Fruit fly (Drosophila melanogaster) whole organism, embryonic: Measurements from ENCODE around the gene CG33090.

Experiments
- Blimp-1 ChIP-seq: fragments of 200-800 bp; sonication (Bioruptor generic); optimal IDR thresholded peaks from 3 replicates; lab custom pipeline; 2018; ENCODE audit warnings: missing biosample characterization, missing genetic modification characterization, mild to moderate bottlenecking, moderate library complexity, missing genetic modification reagents
- CG10321 ChIP-seq: fragments of 200-800 bp; sonication (Bioruptor generic); IDR thresholded peaks from 2 replicates; pipeline ENCODE4 v1.3.6; 2022; ENCODE audit warnings: missing biosample characterization, missing genetic modification characterization
- CG10431 ChIP-seq: fragments of 200-800 bp; sonication (Bioruptor generic); optimal IDR thresholded peaks from 3 replicates; lab custom pipeline; 2018; ENCODE audit warnings: missing biosample characterization, mild to moderate bottlenecking, missing genetic modification characterization
- CG12071 ChIP-seq: fragments of 200-800 bp; sonication (Bioruptor generic); optimal IDR thresholded peaks from 3 replicates; lab custom pipeline; 2018; ENCODE audit warnings: missing biosample characterization, mild to moderate bottlenecking, missing genetic modification characterization
- CG15479 ChIP-seq: fragments of 200-800 bp; sonication (Bioruptor generic); optimal IDR thresholded peaks from 3 replicates; lab custom pipeline; 2019; ENCODE audit warnings: missing biosample characterization, mild to moderate bottlenecking, missing genetic modification characterization, moderate library complexity
- CG1792 ChIP-seq: fragments of 200-800 bp; sonication (Bioruptor generic); optimal IDR thresholded peaks from 2 replicates; lab custom pipeline; 2016; ENCODE audit warnings: missing biosample characterization, missing genetic modification characterization
- CG2116 ChIP-seq: fragments of 200-800 bp; sonication (Bioruptor generic); optimal IDR thresholded peaks from 3 replicates; lab custom pipeline; 2018; ENCODE audit warnings: missing biosample characterization, mild to moderate bottlenecking, missing genetic modification characterization
- CG2129 ChIP-seq: fragments of 200-800 bp; sonication (Bioruptor generic); IDR thresholded peaks from 2 replicates; pipeline ENCODE4 v1.3.6; 2022; ENCODE audit warnings: missing biosample characterization, missing genetic modification characterization; ENCODE audit not compliant: partially characterized antibody
- CG2202 ChIP-seq: fragments of 200-800 bp; sonication (Bioruptor generic); optimal IDR thresholded peaks from 2 replicates; lab custom pipeline; 2018; ENCODE audit warnings: missing biosample characterization, mild to moderate bottlenecking, missing genetic modification characterization
- CG2889 ChIP-seq: fragments of 200-800 bp; sonication (Bioruptor generic); IDR thresholded peaks from 3 replicates; pipeline ENCODE4 v1.3.6; 2022; ENCODE audit warnings: missing biosample characterization, missing genetic modification characterization
- CG33557 ChIP-seq: fragments of 200-800 bp; sonication (Bioruptor generic); optimal IDR thresholded peaks from 2 replicates; lab custom pipeline; 2019; ENCODE audit warnings: missing biosample characterization, mild to moderate bottlenecking, missing genetic modification characterization, moderate library complexity
- CG5953 ChIP-seq: fragments of 200-800 bp; sonication (Bioruptor generic); IDR thresholded peaks from 2 replicates; pipeline ENCODE4 v1.3.6; 2022; ENCODE audit warnings: missing biosample characterization, missing genetic modification characterization
- CG7271 ChIP-seq: fragments of 200-800 bp; sonication (Bioruptor generic); optimal IDR thresholded peaks from 2 replicates; lab custom pipeline; 2018; ENCODE audit warnings: missing biosample characterization, mild to moderate bottlenecking, missing genetic modification characterization, moderate library complexity
- CG7357 ChIP-seq: fragments of 200-800 bp; sonication (Bioruptor generic); IDR thresholded peaks from 3 replicates; pipeline ENCODE4 v1.3.6; 2022; ENCODE audit warnings: missing biosample characterization, missing genetic modification characterization
- CG7839 ChIP-seq: fragments of 200-800 bp; sonication (Bioruptor generic); optimal IDR thresholded peaks from 3 replicates; lab custom pipeline; 2018; ENCODE audit warnings: missing biosample characterization, mild to moderate bottlenecking, missing genetic modification characterization, moderate library complexity
- CG7928 ChIP-seq: fragments of 200-800 bp; sonication (Bioruptor generic); optimal IDR thresholded peaks from 2 replicates; lab custom pipeline; 2017; ENCODE audit warnings: missing biosample characterization, mild to moderate bottlenecking, missing genetic modification characterization
- CG8478 ChIP-seq: fragments of >200 bp; optimal IDR thresholded peaks from 2 replicates; lab custom pipeline; 2018
- CG9727 ChIP-seq: fragments of 200-800 bp; sonication (Bioruptor generic); optimal IDR thresholded peaks from 3 replicates; lab custom pipeline; 2017; ENCODE audit warnings: missing biosample characterization, mild to moderate bottlenecking, missing genetic modification characterization
- CoRest ChIP-seq: fragments of 200-800 bp; sonication (Bioruptor generic); optimal IDR thresholded peaks from 3 replicates; lab custom pipeline; 2018; ENCODE audit warnings: missing biosample characterization, mild to moderate bottlenecking, missing genetic modification characterization, moderate library complexity
- CrebB ChIP-seq: fragments of 200-800 bp; sonication (Bioruptor generic); optimal IDR thresholded peaks from 3 replicates; lab custom pipeline; 2018; ENCODE audit warnings: missing biosample characterization, mild to moderate bottlenecking, missing genetic modification characterization
- D19A ChIP-seq: fragments of 200-800 bp; optimal IDR thresholded peaks from 3 replicates; lab custom pipeline; 2019; ENCODE audit warnings: missing biosample characterization, mild to moderate bottlenecking, missing genetic modification characterization, moderate library complexity
- Deaf1 ChIP-seq: fragments of 200-800 bp; optimal IDR thresholded peaks from 3 replicates; lab custom pipeline; 2019; ENCODE audit warnings: missing biosample characterization, mild to moderate bottlenecking, missing genetic modification characterization, moderate library complexity
- Dref ChIP-seq: fragments of 200-800 bp; sonication (Bioruptor generic); IDR thresholded peaks from 2 replicates; pipeline ENCODE4 v1.3.6; 2022; ENCODE audit warnings: missing biosample characterization, missing genetic modification characterization
- Drgx ChIP-seq: fragments of 200-800 bp; sonication (Bioruptor generic); IDR thresholded peaks from 2 replicates; pipeline ENCODE4 v1.3.6; 2022; ENCODE audit warnings: missing biosample characterization, missing genetic modification characterization
- Eip74EF ChIP-seq, 2 experiments: fragments of 200-800 bp in 1 of 2; fragments of >200 bp in 1 of 2; sonication (Bioruptor generic) in 1 of 2; optimal IDR thresholded peaks; 2 replicates each; lab custom pipeline; 2017 to 2019; ENCODE audit warnings: missing biosample characterization in 2 of 2, missing genetic modification characterization in 2 of 2, mild to moderate bottlenecking in 1 of 2, moderate library complexity in 1 of 2
- HLHmδ ChIP-seq: fragments of 200-800 bp; sonication (Bioruptor generic); optimal IDR thresholded peaks from 2 replicates; lab custom pipeline; 2018; ENCODE audit warnings: missing biosample characterization, mild to moderate bottlenecking, missing genetic modification characterization, moderate library complexity
- Lpt ChIP-seq: fragments of >200 bp; optimal IDR thresholded peaks from 2 replicates; lab custom pipeline; 2018; ENCODE audit warnings: missing biosample characterization, missing genetic modification characterization
- MESR4 ChIP-seq: fragments of 200-800 bp; sonication (Bioruptor generic); optimal IDR thresholded peaks from 2 replicates; lab custom pipeline; 2018; ENCODE audit warnings: missing biosample characterization, mild to moderate bottlenecking, missing genetic modification characterization, moderate library complexity
- PHDP ChIP-seq: fragments of 200-800 bp; sonication (Bioruptor generic); optimal IDR thresholded peaks from 3 replicates; lab custom pipeline; 2018; ENCODE audit warnings: missing biosample characterization, mild to moderate bottlenecking, missing genetic modification characterization, moderate library complexity
- Poxn ChIP-seq: fragments of 200-800 bp; sonication (Bioruptor generic); IDR thresholded peaks from 2 replicates; pipeline ENCODE4 v1.3.6; 2022; ENCODE audit warnings: missing biosample characterization, missing genetic modification characterization
- Ravus ChIP-seq: fragments of 200-800 bp; sonication (Bioruptor generic); IDR thresholded peaks from 2 replicates; pipeline ENCODE4 v1.3.6; 2022; ENCODE audit warnings: missing biosample characterization, missing genetic modification characterization
- Rx ChIP-seq: fragments of 200-800 bp; sonication (Bioruptor generic); IDR thresholded peaks from 2 replicates; pipeline ENCODE4 v1.3.6; 2022; ENCODE audit warnings: missing biosample characterization, missing genetic modification characterization
- Taf1 ChIP-seq: fragments of 200-800 bp; sonication (Bioruptor generic); IDR thresholded peaks from 2 replicates; pipeline ENCODE4 v1.3.6; 2022; ENCODE audit warnings: missing biosample characterization, missing genetic modification characterization
- ab ChIP-seq: fragments of 200-800 bp; sonication (Bioruptor generic); optimal IDR thresholded peaks from 2 replicates; lab custom pipeline; 2016; ENCODE audit warnings: missing biosample characterization, missing genetic modification characterization
- al ChIP-seq: fragments of 200-800 bp; sonication (Bioruptor generic); IDR thresholded peaks from 2 replicates; pipeline ENCODE4 v1.3.6; 2022; ENCODE audit warnings: missing biosample characterization, missing genetic modification characterization
- ci ChIP-seq: fragments of 200-800 bp; sonication (Bioruptor generic); IDR thresholded peaks from 3 replicates; pipeline ENCODE4 v1.3.6; 2022; ENCODE audit warnings: missing biosample characterization, missing genetic modification characterization
- exex ChIP-seq: fragments of 200-800 bp; sonication (Bioruptor generic); optimal IDR thresholded peaks from 4 replicates; lab custom pipeline; 2018; ENCODE audit warnings: missing biosample characterization, mild to moderate bottlenecking, missing genetic modification characterization, moderate library complexity
- fd64A ChIP-seq: fragments of 200-800 bp; sonication (Bioruptor generic); optimal IDR thresholded peaks from 3 replicates; lab custom pipeline; 2018; ENCODE audit warnings: missing biosample characterization, mild to moderate bottlenecking, missing genetic modification characterization
- fu2 ChIP-seq: fragments of 200-800 bp; sonication (Bioruptor generic); optimal IDR thresholded peaks from 2 replicates; lab custom pipeline; 2016; ENCODE audit warnings: missing biosample characterization, missing genetic modification characterization
- gfzf ChIP-seq: fragments of 200-800 bp; sonication (Bioruptor generic); optimal IDR thresholded peaks from 2 replicates; lab custom pipeline; 2016; ENCODE audit warnings: missing biosample characterization, mild to moderate bottlenecking, missing genetic modification characterization, moderate library complexity
- hth ChIP-seq: fragments of >200 bp; optimal IDR thresholded peaks from 2 replicates; lab custom pipeline; 2017; ENCODE audit warnings: inconsistent platforms
- jigr1 ChIP-seq: fragments of 200-800 bp; sonication (Bioruptor generic); IDR thresholded peaks from 3 replicates; pipeline ENCODE4 v1.3.6; 2022; ENCODE audit warnings: missing biosample characterization, missing genetic modification characterization
- nerfin-2 ChIP-seq: fragments of 200-800 bp; sonication (Bioruptor generic); IDR thresholded peaks from 2 replicates; pipeline ENCODE4 v1.3.6; 2022; ENCODE audit warnings: missing biosample characterization, missing genetic modification characterization; ENCODE audit not compliant: partially characterized antibody
- pita ChIP-seq: fragments of 200-800 bp; sonication (Bioruptor generic); optimal IDR thresholded peaks from 2 replicates; lab custom pipeline; 2017; ENCODE audit warnings: missing biosample characterization, mild to moderate bottlenecking, missing genetic modification characterization
- ranshi ChIP-seq: fragments of 200-800 bp; sonication (Bioruptor generic); IDR thresholded peaks from 2 replicates; pipeline ENCODE4 v1.3.6; 2022; ENCODE audit warnings: missing biosample characterization, missing genetic modification characterization
- run ChIP-seq: fragments of 200-800 bp; sonication (Bioruptor generic); optimal IDR thresholded peaks from 3 replicates; lab custom pipeline; 2018; ENCODE audit warnings: missing biosample characterization, mild to moderate bottlenecking, missing genetic modification characterization
- slp2 ChIP-seq: fragments of 200-800 bp; sonication (Bioruptor generic); optimal IDR thresholded peaks from 2 replicates; lab custom pipeline; 2016; ENCODE audit warnings: missing biosample characterization, missing genetic modification characterization
- sna ChIP-seq: fragments of 200-800 bp; sonication (Bioruptor generic); IDR thresholded peaks from 2 replicates; pipeline ENCODE4 v1.3.6; 2022; ENCODE audit warnings: missing biosample characterization, missing genetic modification characterization; ENCODE audit not compliant: partially characterized antibody
- tgo ChIP-seq: fragments of 200-800 bp; sonication (Bioruptor generic); IDR thresholded peaks from 3 replicates; pipeline ENCODE4 v1.3.6; 2022; ENCODE audit warnings: missing biosample characterization, missing genetic modification characterization
- toy ChIP-seq: fragments of 200-800 bp; sonication (Bioruptor generic); IDR thresholded peaks from 2 replicates; pipeline ENCODE4 v1.3.6; 2022; ENCODE audit warnings: missing biosample characterization, missing genetic modification characterization
- wor ChIP-seq: fragments of 200-800 bp; sonication (Bioruptor generic); IDR thresholded peaks from 2 replicates; pipeline ENCODE4 v1.3.6; 2022; ENCODE audit warnings: missing biosample characterization, missing genetic modification characterization
- yki ChIP-seq: fragments of >200 bp; optimal IDR thresholded peaks from 3 replicates; lab custom pipeline; 2018
- zen ChIP-seq: fragments of 200-800 bp; sonication (Bioruptor generic); optimal IDR thresholded peaks from 3 replicates; lab custom pipeline; 2018; ENCODE audit warnings: missing biosample characterization, mild to moderate bottlenecking, missing genetic modification characterization, moderate library complexity

Gene CG33090

dm6 chr2L:14386522-14386921 is 52.6 kb downstream of the CG33090 start (continued):
- TF ChIP-seq pita (no peak), wor (GFP tag; lab: Robert Waterston, UW) (no peak), D19A (tag; lab: Kevin White, UChicago) (no peak), Drgx (GFP tag; lab: Robert Waterston, UW) (peak; percentile 79), CG2129 (GFP tag; lab: Robert Waterston, UW) (no peak), CG5953 (GFP tag; lab: Robert Waterston, UW) (no peak), Taf1 (GFP tag; lab: Robert Waterston, UW) (no peak), CG33557 (no peak), Rx (GFP tag; lab: Robert Waterston, UW) (no peak), HLHmδ (no peak), CG10431 (GFP tag; lab: Kevin White, UChicago) (no peak), CoRest (tag; lab: Kevin White, UChicago) (no peak), Poxn (GFP tag; lab: Robert Waterston, UW) (no peak), CG9727 (GFP tag; lab: Kevin White, UChicago) (peak; percentile 36), CG7271 (tag; lab: Kevin White, UChicago) (no peak), Lpt (GFP tag; lab: Kevin White, UChicago) (no peak), MESR4 (GFP tag; lab: Kevin White, UChicago) (no peak), CrebB (no peak), CG2202 (tag; lab: Kevin White, UChicago) (no peak), slp2 (GFP tag; lab: Kevin White, UChicago) (no peak), Ravus (no peak), fu2 (GFP tag; lab: Kevin White, UChicago) (no peak), CG12071 (GFP tag; lab: Kevin White, UChicago) (no peak), ci (GFP tag; lab: Robert Waterston, UW) (0 out of 3 replicates have a peak, but pooled peaks have one; percentile 19), Deaf1 (no peak), CG2889 (GFP tag; lab: Robert Waterston, UW) (no peak), CG7357 (GFP tag; lab: Robert Waterston, UW) (no peak), CG8478 (lab: Kevin White, UChicago) (no peak), jigr1 (GFP tag; lab: Robert Waterston, UW) (no peak), PHDP (tag; lab: Kevin White, UChicago) (no peak), CG7928 (GFP tag; lab: Kevin White, UChicago) (no peak), nerfin-2 (GFP tag; lab: Robert Waterston, UW) (no peak), exex (tag; lab: Kevin White, UChicago) (no peak), Eip74EF (GFP tag; optimal IDR thresholded peaks at IDR 0.05; lab: Kevin White, UChicago) (no peak), CG2116 (GFP tag; lab: Kevin White, UChicago) (no peak), Blimp-1 (GFP tag; lab: Kevin White, UChicago) (peak; percentile 33), CG1792 (GFP tag; lab: Kevin White, UChicago) (no peak), fd64A (GFP tag; lab: Kevin White, UChicago) (no peak), sna (no peak), Dref (GFP tag; lab: Robert Waterston, UW) (no peak), CG10321 (no peak), CG15479 (no peak), ranshi (GFP tag; lab: Robert Waterston, UW) (peak; percentile 32; the same call in 1 of the 2 replicates), hth (lab: Kevin White, UChicago) (no peak), tgo (no peak), toy (no peak), al (GFP tag; lab: Robert Waterston, UW) (no peak), gfzf (no peak), run (tag; lab: Kevin White, UChicago) (no peak), CG7839 (tag; lab: Kevin White, UChicago) (peak; percentile 16), ab (GFP tag; lab: Kevin White, UChicago) (no peak), zen (tag; lab: Kevin White, UChicago) (peak; percentile 35), yki (no peak)
